Worm (Caenorhabditis elegans) whole organism, midembryonic: ENCODE results near the gene otub-1.

Source experiments
- T22C8.4 ChIP-seq: fragments of 200-800 bp; sonication (Bioruptor generic); IDR thresholded peaks from 2 replicates; pipeline ENCODE4 v1.3.6; 2022; ENCODE audit warnings: missing genetic modification characterization, missing compliant biosample characterization
- cog-1 ChIP-seq: sonication (generic microtip); optimal IDR thresholded peaks from 2 replicates; lab custom pipeline; 2016; ENCODE audit warnings: missing genetic modification characterization, missing compliant biosample characterization
- flt-1 ChIP-seq: fragments of 200-800 bp; sonication (Bioruptor generic); IDR thresholded peaks from 2 replicates; pipeline ENCODE4 v1.3.6; 2022; ENCODE audit warnings: missing genetic modification characterization, missing compliant biosample characterization
- klf-2 ChIP-seq: fragments of 200-800 bp; sonication (Bioruptor generic); conservative IDR thresholded peaks from 2 replicates; pipeline ENCODE4 v1.3.6; 2022; ENCODE audit warnings: missing genetic modification reagents, missing genetic modification characterization, missing compliant biosample characterization
- med-1 ChIP-seq: sonication (generic microtip); optimal IDR thresholded peaks from 2 replicates; lab custom pipeline; 2017; ENCODE audit warnings: missing genetic modification characterization, mild to moderate bottlenecking, missing compliant biosample characterization, antibody characterized with exemption, missing genetic modification reagents; ENCODE audit not compliant: insufficient read depth
- ref-1 ChIP-seq: fragments of 200-800 bp; sonication (Bioruptor generic); conservative IDR thresholded peaks from 2 replicates; pipeline ENCODE4 v1.3.6; 2022; ENCODE audit warnings: missing genetic modification reagents, missing genetic modification characterization, missing compliant biosample characterization
- tab-1 ChIP-seq: fragments of 200-800 bp; sonication (Bioruptor generic); IDR thresholded peaks from 2 replicates; pipeline ENCODE4 v1.3.6; 2022; ENCODE audit warnings: missing genetic modification characterization, missing compliant biosample characterization
- ztf-23 ChIP-seq: fragments of 200-800 bp; sonication (Bioruptor generic); IDR thresholded peaks from 2 replicates; pipeline ENCODE4 v1.3.6; 2022; ENCODE audit warnings: missing genetic modification reagents, missing genetic modification characterization, missing compliant biosample characterization
- ztf-29 ChIP-seq: fragments of 200-800 bp; sonication (Bioruptor generic); IDR thresholded peaks from 2 replicates; pipeline ENCODE4 v1.3.6; 2022; ENCODE audit warnings: missing genetic modification reagents, missing genetic modification characterization, missing compliant biosample characterization

ce11 chrV:15058965-15059364 lies 7.1 kb upstream of the otub-1 start:
- TF ChIP-seq klf-2 (no peak), flt-1 (GFP tag; lab: Robert Waterston, UW) (no peak), T22C8.4 (GFP tag; lab: Robert Waterston, UW) (no peak), cog-1 (tag; lab: Kevin White, UChicago) (no peak), ref-1 (GFP tag; lab: Robert Waterston, UW) (no peak), tab-1 (GFP tag; lab: Robert Waterston, UW) (no peak), ztf-23 (GFP tag; lab: Robert Waterston, UW) (no peak), med-1 (GFP tag; lab: Kevin White, UChicago) (no peak), ztf-29 (GFP tag; lab: Robert Waterston, UW) (no peak)
